Worm (Caenorhabditis elegans): ENCODE measurements around the gene F27E5.9.

F27E5.9 gene

DNA sequence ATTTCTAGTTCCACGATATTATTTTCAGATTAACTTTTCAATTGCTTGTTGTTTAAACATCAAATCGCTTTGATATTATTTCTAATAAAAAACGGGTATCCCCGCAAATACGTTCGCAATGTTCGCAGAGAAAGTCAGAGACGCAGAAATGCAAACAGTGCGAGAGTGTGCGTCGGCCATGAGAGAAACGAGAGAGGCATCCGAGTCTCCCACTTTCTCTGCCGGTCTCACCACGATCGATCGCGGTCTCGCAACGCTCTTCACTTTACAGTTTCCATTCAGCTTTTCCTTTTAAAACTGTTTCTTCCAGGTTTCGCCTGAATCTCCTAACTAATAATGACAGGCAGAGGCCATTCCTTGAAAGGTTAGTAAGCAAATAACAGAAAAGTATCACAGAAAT, 39.6 kb downstream of the F27E5.9 start, which contains the start of gene F33H1.4 (continued):
- no peak for TF ChIP-seq mdl-1 (tag; optimal IDR thresholded peaks at IDR 0.05)
- no peak for TF ChIP-seq dmd-9 (GFP tag; IDR thresholded peaks at IDR 0.05)
- no peak for TF ChIP-seq pqm-1 (tag; optimal IDR thresholded peaks at IDR 0.05)
- no peak for TF ChIP-seq F26F4.8 (GFP tag; conservative IDR thresholded peaks at IDR 0.05)
- no peak for TF ChIP-seq mdt-29 (GFP tag; IDR thresholded peaks at IDR 0.05)
- TF ChIP-seq daf-8 (GFP tag; IDR thresholded peaks at IDR 0.05), result no peak
- TF ChIP-seq hlh-11 (tag; optimal IDR thresholded peaks at IDR 0.05), result peak; percentile 51
- TF ChIP-seq Y75B8A.6 (GFP tag; IDR thresholded peaks at IDR 0.05), result no peak
- TF ChIP-seq spr-3 (GFP tag; optimal IDR thresholded peaks at IDR 0.05), result no peak
- TF ChIP-seq set-16 (GFP tag; IDR thresholded peaks at IDR 0.05), result no peak
- TF ChIP-seq F44E2.7 (GFP tag; IDR thresholded peaks at IDR 0.05), result no peak
- no peak for TF ChIP-seq ceh-62 (tag; optimal IDR thresholded peaks at IDR 0.05)
- TF ChIP-seq mxl-3 (GFP tag; optimal IDR thresholded peaks at IDR 0.05), result no peak
- TF ChIP-seq madf-5 (GFP tag; IDR thresholded peaks at IDR 0.05), result no peak
- TF ChIP-seq Y5F2A.4 (GFP tag; optimal IDR thresholded peaks at IDR 0.05), result no peak
- TF ChIP-seq nhr-11 (tag; optimal IDR thresholded peaks at IDR 0.05), result peak; percentile 80
- TF ChIP-seq mxl-2 (GFP tag; conservative IDR thresholded peaks at IDR 0.05), result no peak
- TF ChIP-seq unc-130 (GFP tag; optimal IDR thresholded peaks at IDR 0.05), result peak; percentile 20
- TF ChIP-seq nhr-10 (tag; optimal IDR thresholded peaks at IDR 0.05), result no peak
- TF ChIP-seq egl-43 (GFP tag; IDR thresholded peaks at IDR 0.05), result no peak
- peak; percentile 3 for TF ChIP-seq rbr-2 (tag; optimal IDR thresholded peaks at IDR 0.05)
- peak; percentile 21 for TF ChIP-seq nhr-48 (tag; optimal IDR thresholded peaks at IDR 0.05)
- TF ChIP-seq nhr-25 (tag; optimal IDR thresholded peaks at IDR 0.05; ENCODE audit: borderline replicate concordance, insufficient read depth), result no peak
- TF ChIP-seq duxl-1 (tag; optimal IDR thresholded peaks at IDR 0.05; ENCODE audit: poor library complexity), result peak; percentile 44
- no peak for TF ChIP-seq hif-1 (tag; optimal IDR thresholded peaks at IDR 0.05)
- TF ChIP-seq nhr-42 (GFP tag; IDR thresholded peaks at IDR 0.05), result 0 out of 2 replicates have a peak, but pooled peaks have one; percentile 15
- TF ChIP-seq madf-9 (GFP tag; conservative IDR thresholded peaks at IDR 0.05), result no peak
- TF ChIP-seq php-3 (GFP tag; IDR thresholded peaks at IDR 0.05), result no peak
- no peak for TF ChIP-seq snpc-4 (tag; optimal IDR thresholded peaks at IDR 0.05)
- TF ChIP-seq T20F7.1 (GFP tag; optimal IDR thresholded peaks at IDR 0.05), result no peak
- TF ChIP-seq fos-1 (tag; optimal IDR thresholded peaks at IDR 0.05), result no peak
- TF ChIP-seq ceh-82 (tag; optimal IDR thresholded peaks at IDR 0.05), result no peak
- TF ChIP-seq lir-3 (tag; optimal IDR thresholded peaks at IDR 0.05), result no peak
- no peak for TF ChIP-seq tag-97 (GFP tag; IDR thresholded peaks at IDR 0.05)
- peak; percentile 57 for TF ChIP-seq ama-1 (optimal IDR thresholded peaks at IDR 0.05)
- TF ChIP-seq Y48G9A.11 (GFP tag; IDR thresholded peaks at IDR 0.05), result 0 out of 2 replicates have a peak, but pooled peaks have one; percentile 6
- TF ChIP-seq lim-7 (GFP tag; IDR thresholded peaks at IDR 0.05), result no peak
- peak; percentile 47 for TF ChIP-seq dpl-1 (GFP tag; optimal IDR thresholded peaks at IDR 0.05)
- TF ChIP-seq nhr-28 (tag; optimal IDR thresholded peaks at IDR 0.05), result peak; percentile 12
- no peak for TF ChIP-seq dmd-8 (GFP tag; IDR thresholded peaks at IDR 0.05)
- peak; percentile 25; the same call in 1 of the 2 replicates for TF ChIP-seq T26A8.4 (GFP tag; IDR thresholded peaks at IDR 0.05)
- TF ChIP-seq ZK546.5 (tag; optimal IDR thresholded peaks at IDR 0.05), result no peak
- TF ChIP-seq ceh-32 (tag; optimal IDR thresholded peaks at IDR 0.05; ENCODE audit: poor library complexity), result no peak
- no peak for TF ChIP-seq spr-1 (tag; optimal IDR thresholded peaks at IDR 0.05)
- no peak for TF ChIP-seq ZK337.2 (GFP tag; IDR thresholded peaks at IDR 0.05)
- TF ChIP-seq ces-1 (GFP tag; optimal IDR thresholded peaks at IDR 0.05), result no peak
- TF ChIP-seq ztf-7 (tag; optimal IDR thresholded peaks at IDR 0.05), result no peak
- TF ChIP-seq hmg-1.1 (GFP tag; IDR thresholded peaks at IDR 0.05), result peak; percentile 74
- no peak for TF ChIP-seq dve-1 (tag; optimal IDR thresholded peaks at IDR 0.05; ENCODE audit: insufficient read depth)
- TF ChIP-seq zfp-2 (tag; optimal IDR thresholded peaks at IDR 0.05), result no peak
- no peak for TF ChIP-seq daf-16 (GFP tag; optimal IDR thresholded peaks at IDR 0.05)
- no peak for TF ChIP-seq daf-16 (tag; optimal IDR thresholded peaks at IDR 0.05)
